Worm (Caenorhabditis elegans) whole organism, L2 larva: ENCODE data around the gene mrps-5.
A peak's percentile ranks its signal among the peaks of the same experiment; 100 is the strongest.

Source experiments
- C34F6.9 ChIP-seq: fragments of 150-350 bp; optimal IDR thresholded peaks from 2 replicates; lab custom pipeline; 2014; ENCODE audit warnings: missing biosample characterization, missing genetic modification characterization
- F13H6.1 ChIP-seq: sonication (generic microtip); optimal IDR thresholded peaks from 2 replicates; lab custom pipeline; 2016; ENCODE audit warnings: missing genetic modification characterization, missing compliant biosample characterization
- R02D3.7 ChIP-seq: fragments of 150-350 bp; optimal IDR thresholded peaks from 2 replicates; lab custom pipeline; 2014; ENCODE audit warnings: missing biosample characterization, missing genetic modification characterization
- Y55F3AM.14 ChIP-seq: fragments of 200-800 bp; sonication (Bioruptor generic); optimal IDR thresholded peaks from 2 replicates; lab custom pipeline; 2018; ENCODE audit warnings: mild to moderate bottlenecking, missing genetic modification characterization, missing compliant biosample characterization
- ZK546.5 ChIP-seq: sonication (generic microtip); optimal IDR thresholded peaks from 2 replicates; lab custom pipeline; 2017; ENCODE audit warnings: missing biosample characterization, missing genetic modification characterization
- alr-1 ChIP-seq: fragments of 150-350 bp; optimal IDR thresholded peaks from 2 replicates; lab custom pipeline; 2014; ENCODE audit warnings: missing biosample characterization, missing genetic modification characterization
- ceh-16 ChIP-seq: fragments of 150-350 bp; optimal IDR thresholded peaks from 2 replicates; lab custom pipeline; 2014; ENCODE audit warnings: missing biosample characterization, missing genetic modification characterization
- ceh-82 ChIP-seq: fragments of 150-350 bp; optimal IDR thresholded peaks from 2 replicates; lab custom pipeline; 2014; ENCODE audit warnings: missing biosample characterization, missing genetic modification characterization
- crh-2 ChIP-seq: sonication (generic microtip); optimal IDR thresholded peaks from 2 replicates; lab custom pipeline; 2017; ENCODE audit warnings: missing biosample characterization, missing genetic modification characterization
- dmd-4 ChIP-seq: sonication (generic microtip); optimal IDR thresholded peaks from 2 replicates; lab custom pipeline; 2017; ENCODE audit warnings: missing biosample characterization, missing genetic modification characterization
- egl-27 ChIP-seq: sonication (generic microtip); optimal IDR thresholded peaks from 3 replicates; lab custom pipeline; 2017; ENCODE audit warnings: missing biosample characterization, missing genetic modification reagents, missing genetic modification characterization
- elt-1 ChIP-seq: fragments of 150-350 bp; optimal IDR thresholded peaks from 2 replicates; lab custom pipeline; 2014; ENCODE audit warnings: missing biosample characterization, missing genetic modification characterization
- elt-3 ChIP-seq: sonication (generic microtip); optimal IDR thresholded peaks from 2 replicates; lab custom pipeline; 2017; ENCODE audit warnings: missing biosample characterization, missing genetic modification characterization
- fos-1 ChIP-seq: fragments of 150-350 bp; optimal IDR thresholded peaks from 2 replicates; lab custom pipeline; 2014; ENCODE audit warnings: missing biosample characterization, missing genetic modification characterization
- lin-13 ChIP-seq: fragments of 150-350 bp; optimal IDR thresholded peaks from 2 replicates; lab custom pipeline; 2014; ENCODE audit warnings: missing biosample characterization, missing genetic modification reagents, missing genetic modification characterization
- lin-39 ChIP-seq: fragments of 150-350 bp; optimal IDR thresholded peaks from 2 replicates; lab custom pipeline; 2014; ENCODE audit warnings: missing biosample characterization, missing genetic modification reagents, missing genetic modification characterization
- lsy-2 ChIP-seq, 2 experiments: fragments of 150-350 bp in 1 of 2; sonication (generic microtip) in 1 of 2; optimal IDR thresholded peaks; 2 replicates each; lab custom pipeline; 2014 to 2017; ENCODE audit warnings: missing biosample characterization in 2 of 2, missing genetic modification characterization in 2 of 2
- mab-5 ChIP-seq: fragments of 150-350 bp; optimal IDR thresholded peaks from 2 replicates; lab custom pipeline; 2014; ENCODE audit warnings: missing biosample characterization, missing genetic modification characterization
- nhr-10 ChIP-seq: sonication (generic microtip); optimal IDR thresholded peaks from 2 replicates; lab custom pipeline; 2017; ENCODE audit warnings: missing biosample characterization, missing genetic modification characterization
- nhr-12 ChIP-seq: fragments of 150-350 bp; optimal IDR thresholded peaks from 2 replicates; lab custom pipeline; 2014; ENCODE audit warnings: missing biosample characterization, missing genetic modification characterization
- nhr-129 ChIP-seq: fragments of 150-350 bp; optimal IDR thresholded peaks from 2 replicates; lab custom pipeline; 2014; ENCODE audit warnings: missing biosample characterization, missing genetic modification characterization
- nhr-21 ChIP-seq: fragments of 150-350 bp; optimal IDR thresholded peaks from 2 replicates; lab custom pipeline; 2014; ENCODE audit warnings: missing biosample characterization, missing genetic modification characterization
- nhr-23 ChIP-seq: fragments of 150-350 bp; optimal IDR thresholded peaks from 2 replicates; lab custom pipeline; 2014; ENCODE audit warnings: missing biosample characterization, missing genetic modification reagents, missing genetic modification characterization
- nhr-6 ChIP-seq: fragments of 150-350 bp; optimal IDR thresholded peaks from 2 replicates; lab custom pipeline; 2014; ENCODE audit warnings: missing biosample characterization, missing genetic modification characterization
- peb-1 ChIP-seq: fragments of 150-350 bp; optimal IDR thresholded peaks from 2 replicates; lab custom pipeline; 2014; ENCODE audit warnings: missing biosample characterization, missing genetic modification characterization
- sem-4 ChIP-seq: fragments of 150-350 bp; optimal IDR thresholded peaks from 2 replicates; lab custom pipeline; 2014; ENCODE audit warnings: missing biosample characterization, missing genetic modification reagents, missing genetic modification characterization
- skn-1 ChIP-seq: sonication (generic microtip); optimal IDR thresholded peaks from 2 replicates; lab custom pipeline; 2017; ENCODE audit warnings: missing biosample characterization, missing genetic modification characterization
- sma-3 ChIP-seq: sonication (generic microtip); optimal IDR thresholded peaks from 2 replicates; lab custom pipeline; 2016; ENCODE audit warnings: missing genetic modification reagents, missing genetic modification characterization, missing compliant biosample characterization
- sma-9 ChIP-seq, 2 experiments: fragments of 150-350 bp in 1 of 2; sonication (generic microtip) in 1 of 2; optimal IDR thresholded peaks; 2 replicates each; lab custom pipeline; 2014 to 2016; ENCODE audit warnings: missing genetic modification characterization in 2 of 2, mild to moderate bottlenecking in 1 of 2, missing biosample characterization in 1 of 2, missing compliant biosample characterization in 1 of 2, missing genetic modification reagents in 1 of 2, moderate library complexity in 1 of 2
- snpc-4 ChIP-seq: fragments of 150-350 bp; optimal IDR thresholded peaks from 2 replicates; lab custom pipeline; 2014; ENCODE audit warnings: missing biosample characterization, missing genetic modification characterization
- unc-62 ChIP-seq: fragments of 150-350 bp; optimal IDR thresholded peaks from 2 replicates; lab custom pipeline; 2014; ENCODE audit warnings: missing biosample characterization, missing genetic modification reagents, missing genetic modification characterization
- zag-1 ChIP-seq: fragments of 150-350 bp; optimal IDR thresholded peaks from 2 replicates; lab custom pipeline; 2014; ENCODE audit warnings: missing biosample characterization, missing genetic modification characterization
- ztf-4 ChIP-seq: fragments of 150-350 bp; optimal IDR thresholded peaks from 2 replicates; lab custom pipeline; 2014; ENCODE audit warnings: missing biosample characterization, missing genetic modification characterization

The mrps-5 gene

ce11 chrV:12563187-12563586 lies at the start of gene mrps-5:
Gene mrps-5 (plus strand): TSS chrV:12563487.
- TF ChIP-seq lin-39 (tag; lab: Kevin White, UChicago) = no peak
- no peak for TF ChIP-seq F13H6.1 (tag; lab: Kevin White, UChicago)
- TF ChIP-seq ZK546.5 (tag; lab: Kevin White, UChicago) = no peak
- no peak for TF ChIP-seq Y55F3AM.14 (GFP tag; lab: Kevin White, UChicago)

ce11 chrV:12513900-12514299 lies 49.4 kb upstream of the mrps-5 start:
- TF ChIP-seq snpc-4 (tag; lab: Kevin White, UChicago) (no peak), F13H6.1 (tag; lab: Kevin White, UChicago) (peak; percentile 12), dmd-4 (no peak), lin-13 (GFP tag; lab: Kevin White, UChicago) (no peak), sma-9 (GFP tag; optimal IDR thresholded peaks at IDR 0.05; lab: Kevin White, UChicago) (peak; percentile 39), sma-9 (tag; optimal IDR thresholded peaks at IDR 0.05; lab: Kevin White, UChicago) (no peak), nhr-21 (tag; lab: Kevin White, UChicago) (no peak), ceh-16 (tag; lab: Kevin White, UChicago) (no peak), zag-1 (tag; lab: Kevin White, UChicago) (no peak), fos-1 (tag; lab: Kevin White, UChicago) (peak; percentile 2)

DNA sequence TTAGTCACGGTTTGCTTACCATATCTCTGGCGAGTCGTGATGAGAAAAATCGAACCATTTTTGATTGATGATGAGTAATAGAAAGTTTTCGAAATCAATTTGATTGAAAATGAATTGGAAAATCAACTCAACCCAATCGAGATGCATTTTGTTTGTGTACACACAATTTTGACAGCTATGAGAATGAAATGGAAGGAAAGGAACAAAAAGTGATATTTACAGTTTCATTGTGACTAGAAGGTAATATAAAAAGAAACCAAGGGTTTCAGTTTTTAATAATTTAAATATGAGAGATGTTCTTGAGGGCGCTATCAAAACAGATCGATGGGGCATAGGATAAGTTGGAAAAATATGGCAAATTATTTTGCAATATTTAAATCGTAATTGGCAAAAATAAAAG lies 46.1 kb upstream of the mrps-5 start, which contains the start of gene cal-1:
TSS of gene cal-1 (minus strand) at position 101 of the 400 bp plus-strand sequence.
- TF ChIP-seq dmd-4 (no peak), ztf-4 (tag; lab: Kevin White, UChicago) (no peak), elt-1 (no peak), zag-1 (tag; lab: Kevin White, UChicago) (no peak), unc-62 (GFP tag; lab: Kevin White, UChicago) (no peak), nhr-6 (no peak), sem-4 (tag; lab: Kevin White, UChicago) (no peak), sma-3 (no peak), nhr-12 (tag; lab: Kevin White, UChicago) (no peak), egl-27 (tag; lab: Kevin White, UChicago) (no peak), nhr-10 (tag; lab: Kevin White, UChicago) (no peak), nhr-23 (tag; lab: Kevin White, UChicago) (no peak), R02D3.7 (tag; lab: Kevin White, UChicago) (no peak), peb-1 (no peak), elt-3 (tag; lab: Kevin White, UChicago) (no peak)
- TF ChIP-seq, all 48 proteins: peak for 0

DNA sequence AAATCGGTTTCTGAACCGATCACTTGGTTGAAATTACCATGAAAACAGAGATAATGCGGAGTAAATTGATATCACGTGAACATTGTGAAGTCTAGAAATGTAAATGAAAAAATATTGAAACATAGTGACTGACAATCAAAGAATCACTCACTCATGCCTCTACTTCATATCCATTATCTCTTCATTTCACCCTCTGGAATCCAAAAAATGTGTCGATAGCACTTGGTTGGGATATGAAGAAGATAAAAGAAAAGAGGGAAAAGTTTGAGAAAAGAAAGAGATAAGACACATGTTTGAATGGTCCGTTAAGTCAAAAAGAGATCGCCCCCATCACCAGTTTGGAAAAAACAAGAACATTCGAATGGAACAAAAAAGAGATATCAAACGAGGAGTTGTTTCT lies 45.5 kb upstream of the mrps-5 start:
- TF ChIP-seq crh-2 (tag; lab: Kevin White, UChicago) = no peak
- TF ChIP-seq C34F6.9 (tag; lab: Kevin White, UChicago) = peak; percentile 44
- peak; percentile 60 for TF ChIP-seq F13H6.1 (tag; lab: Kevin White, UChicago)
- TF ChIP-seq nhr-129 (tag; lab: Kevin White, UChicago) = peak; percentile 56
- peak in 1 of 2 experiments; percentile 46 for TF ChIP-seq lsy-2 (tag; optimal IDR thresholded peaks at IDR 0.05; lab: Kevin White, UChicago)
- TF ChIP-seq sma-9 (GFP tag; optimal IDR thresholded peaks at IDR 0.05; lab: Kevin White, UChicago) = peak; percentile 31
- TF ChIP-seq sma-9 (tag; optimal IDR thresholded peaks at IDR 0.05; lab: Kevin White, UChicago) = no peak

- TF ChIP-seq sma-9 (GFP tag; optimal IDR thresholded peaks at IDR 0.05; lab: Kevin White, UChicago) = peak; percentile 77
- TF ChIP-seq sma-9 (tag; optimal IDR thresholded peaks at IDR 0.05; lab: Kevin White, UChicago) = no peak
- TF ChIP-seq nhr-6 = no peak
- peak; percentile 40 for TF ChIP-seq ztf-4 (tag; lab: Kevin White, UChicago)
- no peak for TF ChIP-seq sem-4 (tag; lab: Kevin White, UChicago)
- TF ChIP-seq mab-5 (tag; lab: Kevin White, UChicago) = peak; percentile 74
- no peak for TF ChIP-seq ceh-82 (tag; lab: Kevin White, UChicago)
- TF ChIP-seq lsy-2 (tag; optimal IDR thresholded peaks at IDR 0.05; lab: Kevin White, UChicago) = peak in 1 of 2 experiments; percentile 56
- no peak for TF ChIP-seq unc-62 (GFP tag; lab: Kevin White, UChicago)
- peak; percentile 21 for TF ChIP-seq C34F6.9 (tag; lab: Kevin White, UChicago)
- TF ChIP-seq elt-3 (tag; lab: Kevin White, UChicago) = no peak
- peak; percentile 88 for TF ChIP-seq F13H6.1 (tag; lab: Kevin White, UChicago)
- TF ChIP-seq nhr-129 (tag; lab: Kevin White, UChicago) = peak; percentile 71
- no peak for TF ChIP-seq nhr-12 (tag; lab: Kevin White, UChicago)
- no peak for TF ChIP-seq skn-1
- TF ChIP-seq crh-2 (tag; lab: Kevin White, UChicago) = peak; percentile 65
- no peak for TF ChIP-seq alr-1
Measured at ce11 chrV:12518770-12519169, 44.5 kb upstream of the mrps-5 start.
